Worm (Caenorhabditis elegans): ENCODE results near the gene C44B7.11.
A peak's percentile ranks its signal among the peaks of the same experiment; 100 is the strongest.

C44B7.11 gene

ce11 chrII:6943299-6944051, 46.1 kb upstream of the C44B7.11 start (continued):
- TF ChIP-seq dsc-1 (tag; optimal IDR thresholded peaks at IDR 0.05) (peak; percentile 47), ztf-11 (tag; optimal IDR thresholded peaks at IDR 0.05) (no peak), ztf-4 (tag; optimal IDR thresholded peaks at IDR 0.05) (no peak), Y116A8C.19 (tag; optimal IDR thresholded peaks at IDR 0.05; ENCODE audit: borderline replicate concordance) (no peak), blmp-1 (tag; optimal IDR thresholded peaks at IDR 0.05) (no peak), fkh-8 (tag; optimal IDR thresholded peaks at IDR 0.05) (peak; percentile 49), pqm-1 (tag; optimal IDR thresholded peaks at IDR 0.05) (no peak), ces-1 (GFP tag; optimal IDR thresholded peaks at IDR 0.05) (no peak), lin-13 (GFP tag; optimal IDR thresholded peaks at IDR 0.05) (no peak), ceh-88 (GFP tag; IDR thresholded peaks at IDR 0.05) (no peak), elt-3 (tag; optimal IDR thresholded peaks at IDR 0.05) (no peak), nhr-85 (tag) (no peak), ama-1 (optimal IDR thresholded peaks at IDR 0.05) (no peak), tbx-2 (tag; optimal IDR thresholded peaks at IDR 0.05) (peak; percentile 25), ets-5 (GFP tag; IDR thresholded peaks at IDR 0.05) (no peak), nhr-90 (tag; optimal IDR thresholded peaks at IDR 0.05; ENCODE audit: poor library complexity) (no peak), sox-4 (tag; optimal IDR thresholded peaks at IDR 0.05) (no peak), isw-1 (GFP tag; IDR thresholded peaks at IDR 0.05) (no peak), elt-2 (tag; optimal IDR thresholded peaks at IDR 0.05) (peak; percentile 18), egl-13 (tag; optimal IDR thresholded peaks at IDR 0.05) (no peak), jun-1 (tag; optimal IDR thresholded peaks at IDR 0.05) (no peak), mef-2 (tag; optimal IDR thresholded peaks at IDR 0.05) (no peak), ceh-63 (GFP tag; optimal IDR thresholded peaks at IDR 0.05) (no peak), sup-37 (GFP tag; optimal IDR thresholded peaks at IDR 0.05) (no peak), alr-1 (tag; optimal IDR thresholded peaks at IDR 0.05; ENCODE audit: borderline replicate concordance) (no peak), unc-30 (tag; optimal IDR thresholded peaks at IDR 0.05) (no peak), nhr-237 (tag; optimal IDR thresholded peaks at IDR 0.05) (no peak), unc-62 (GFP tag; optimal IDR thresholded peaks at IDR 0.05) (no peak), nhr-11 (tag; optimal IDR thresholded peaks at IDR 0.05) (no peak), nhr-76 (tag; optimal IDR thresholded peaks at IDR 0.05) (no peak), skn-1 (tag; optimal IDR thresholded peaks at IDR 0.05) (peak; percentile 39), F16B12.6 (tag; optimal IDR thresholded peaks at IDR 0.05) (no peak), lir-3 (tag; optimal IDR thresholded peaks at IDR 0.05; ENCODE audit: poor library complexity) (no peak), unc-98 (GFP tag; IDR thresholded peaks at IDR 0.05) (no peak), swsn-7 (tag; optimal IDR thresholded peaks at IDR 0.05) (peak; percentile 33), C34B4.2 (tag; optimal IDR thresholded peaks at IDR 0.05) (no peak)

DNA sequence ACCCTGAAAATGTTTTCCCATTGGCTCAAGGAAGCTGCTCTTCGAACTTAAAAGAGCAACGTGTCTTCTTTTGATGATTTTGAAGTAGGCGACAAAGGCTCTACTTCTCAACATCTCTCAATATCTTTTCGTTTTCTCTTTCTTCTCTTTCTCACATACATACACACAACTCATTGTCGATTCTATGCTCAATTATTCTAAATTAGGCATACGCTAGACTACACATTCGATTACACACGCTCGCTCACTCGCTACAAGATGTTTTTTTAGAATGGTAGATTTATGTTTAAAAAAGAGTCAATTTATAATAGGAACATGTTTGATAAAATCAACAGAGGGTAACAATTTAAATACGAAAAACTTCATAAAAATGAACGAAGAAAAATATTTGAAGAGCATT, 44.2 kb upstream of the C44B7.11 start:
- TF ChIP-seq elt-3 (tag; optimal IDR thresholded peaks at IDR 0.05) (no peak), nhr-71 (tag; optimal IDR thresholded peaks at IDR 0.05) (peak; percentile 6), alr-1 (tag; optimal IDR thresholded peaks at IDR 0.05; ENCODE audit: borderline replicate concordance) (no peak), fkh-10 (GFP tag; optimal IDR thresholded peaks at IDR 0.05) (peak; percentile 7), xbp-1 (tag; optimal IDR thresholded peaks at IDR 0.05) (no peak), pag-3 (tag; optimal IDR thresholded peaks at IDR 0.05; ENCODE audit: borderline replicate concordance, insufficient read depth) (no peak), nhr-19 (GFP tag; conservative IDR thresholded peaks at IDR 0.05) (no peak), ceh-8 (GFP tag; optimal IDR thresholded peaks at IDR 0.05) (no peak), sup-37 (GFP tag; optimal IDR thresholded peaks at IDR 0.05) (no peak), unc-98 (GFP tag; IDR thresholded peaks at IDR 0.05) (no peak), C16A3.4 (tag; optimal IDR thresholded peaks at IDR 0.05) (no peak), fkh-8 (tag; optimal IDR thresholded peaks at IDR 0.05) (peak; percentile 17), mep-1 (tag; optimal IDR thresholded peaks at IDR 0.05) (no peak), snpc-4 (tag; optimal IDR thresholded peaks at IDR 0.05) (no peak), fos-1 (tag; optimal IDR thresholded peaks at IDR 0.05) (no peak), lin-14 (GFP tag; optimal IDR thresholded peaks at IDR 0.05) (peak; percentile 70), unc-86 (tag; optimal IDR thresholded peaks at IDR 0.05) (peak; percentile 25), nhr-85 (tag) (no peak), grh-1 (GFP tag; IDR thresholded peaks at IDR 0.05) (no peak), nhr-47 (tag; optimal IDR thresholded peaks at IDR 0.05) (no peak)
